Worm (Caenorhabditis elegans) whole organism, midembryonic: Measurements from ENCODE around the gene F53F4.17.

Experiments
- T22C8.4 ChIP-seq: fragments of 200-800 bp; sonication (Bioruptor generic); IDR thresholded peaks from 2 replicates; pipeline ENCODE4 v1.3.6; 2022; ENCODE audit warnings: missing genetic modification characterization, missing compliant biosample characterization
- cog-1 ChIP-seq: sonication (generic microtip); optimal IDR thresholded peaks from 2 replicates; lab custom pipeline; 2016; ENCODE audit warnings: missing genetic modification characterization, missing compliant biosample characterization
- flt-1 ChIP-seq: fragments of 200-800 bp; sonication (Bioruptor generic); IDR thresholded peaks from 2 replicates; pipeline ENCODE4 v1.3.6; 2022; ENCODE audit warnings: missing genetic modification characterization, missing compliant biosample characterization
- klf-2 ChIP-seq: fragments of 200-800 bp; sonication (Bioruptor generic); conservative IDR thresholded peaks from 2 replicates; pipeline ENCODE4 v1.3.6; 2022; ENCODE audit warnings: missing genetic modification reagents, missing genetic modification characterization, missing compliant biosample characterization
- med-1 ChIP-seq: sonication (generic microtip); optimal IDR thresholded peaks from 2 replicates; lab custom pipeline; 2017; ENCODE audit warnings: missing genetic modification characterization, mild to moderate bottlenecking, missing compliant biosample characterization, antibody characterized with exemption, missing genetic modification reagents; ENCODE audit not compliant: insufficient read depth
- tab-1 ChIP-seq: fragments of 200-800 bp; sonication (Bioruptor generic); IDR thresholded peaks from 2 replicates; pipeline ENCODE4 v1.3.6; 2022; ENCODE audit warnings: missing genetic modification characterization, missing compliant biosample characterization
- ztf-23 ChIP-seq: fragments of 200-800 bp; sonication (Bioruptor generic); IDR thresholded peaks from 2 replicates; pipeline ENCODE4 v1.3.6; 2022; ENCODE audit warnings: missing genetic modification reagents, missing genetic modification characterization, missing compliant biosample characterization

- TF ChIP-seq T22C8.4 (GFP tag; lab: Robert Waterston, UW) (no peak), flt-1 (GFP tag; lab: Robert Waterston, UW) (no peak), tab-1 (GFP tag; lab: Robert Waterston, UW) (no peak), cog-1 (tag; lab: Kevin White, UChicago) (no peak), klf-2 (GFP tag; lab: Robert Waterston, UW) (no peak), ztf-23 (GFP tag; lab: Robert Waterston, UW) (no peak), med-1 (GFP tag; lab: Kevin White, UChicago) (no peak)
Observed at ce11 chrV:13589494-13590176, 1.6 kb downstream of the F53F4.17 start, which contains the start of the genes F53F4.2 and F53F4.18.
